Fruit fly (Drosophila melanogaster) whole organism, embryonic: ENCODE measurements around the gene CG17450.

Experiments
- BEAF-32 ChIP-seq: fragments of 200-800 bp; sonication (Bioruptor generic); optimal IDR thresholded peaks from 3 replicates; lab custom pipeline; 2017; ENCODE audit warnings: missing biosample characterization, missing genetic modification characterization, mild to moderate bottlenecking, moderate library complexity, missing genetic modification reagents
- CG10147 ChIP-seq: fragments of 200-800 bp; sonication (Bioruptor generic); optimal IDR thresholded peaks from 2 replicates; lab custom pipeline; 2019; ENCODE audit warnings: missing biosample characterization, mild to moderate bottlenecking, missing genetic modification characterization, moderate library complexity
- CG1024 ChIP-seq: fragments of 200-800 bp; sonication (Bioruptor generic); IDR thresholded peaks from 2 replicates; pipeline ENCODE4 v1.3.6; 2022; ENCODE audit warnings: missing biosample characterization, missing genetic modification characterization
- CG11504 ChIP-seq: fragments of 200-800 bp; sonication (Bioruptor generic); optimal IDR thresholded peaks from 3 replicates; lab custom pipeline; 2019; ENCODE audit warnings: missing biosample characterization, mild to moderate bottlenecking, missing genetic modification characterization, moderate library complexity
- CG11723 ChIP-seq: fragments of 200-800 bp; sonication (Bioruptor generic); optimal IDR thresholded peaks from 2 replicates; lab custom pipeline; 2017; ENCODE audit warnings: missing biosample characterization, mild to moderate bottlenecking, missing genetic modification characterization
- CG12391 ChIP-seq: fragments of 200-800 bp; sonication (Bioruptor generic); optimal IDR thresholded peaks from 3 replicates; lab custom pipeline; 2018; ENCODE audit warnings: missing biosample characterization, mild to moderate bottlenecking, missing genetic modification characterization, moderate library complexity
- CG13123 ChIP-seq: fragments of 200-800 bp; sonication (Bioruptor generic); optimal IDR thresholded peaks from 2 replicates; lab custom pipeline; 2016; ENCODE audit warnings: missing biosample characterization, missing genetic modification characterization
- CG14014 ChIP-seq: fragments of 200-800 bp; sonication (Bioruptor generic); IDR thresholded peaks from 2 replicates; pipeline ENCODE4 v1.3.6; 2022; ENCODE audit warnings: missing biosample characterization, missing genetic modification characterization
- CG14050 ChIP-seq: fragments of 200-800 bp; sonication (Bioruptor generic); IDR thresholded peaks from 3 replicates; pipeline ENCODE4 v1.3.6; 2022; ENCODE audit warnings: missing biosample characterization, missing genetic modification characterization
- CG14710 ChIP-seq: fragments of 200-800 bp; sonication (Bioruptor generic); optimal IDR thresholded peaks from 3 replicates; lab custom pipeline; 2019; ENCODE audit warnings: missing biosample characterization, mild to moderate bottlenecking, missing genetic modification characterization, moderate library complexity
- CG15696 ChIP-seq: fragments of 200-800 bp; sonication (Bioruptor generic); optimal IDR thresholded peaks from 2 replicates; lab custom pipeline; 2019; ENCODE audit warnings: missing biosample characterization, mild to moderate bottlenecking, missing genetic modification characterization, moderate library complexity
- CG1603 ChIP-seq: fragments of 200-800 bp; sonication (Bioruptor generic); optimal IDR thresholded peaks from 2 replicates; lab custom pipeline; 2019; ENCODE audit warnings: missing biosample characterization, mild to moderate bottlenecking, missing genetic modification characterization, moderate library complexity
- CG16813 ChIP-seq: fragments of 200-800 bp; sonication (Bioruptor generic); IDR thresholded peaks from 3 replicates; pipeline ENCODE4 v1.3.6; 2022; ENCODE audit warnings: missing biosample characterization, missing genetic modification characterization; ENCODE audit not compliant: partially characterized antibody
- CG16815 ChIP-seq: fragments of 200-800 bp; sonication (Bioruptor generic); optimal IDR thresholded peaks from 3 replicates; lab custom pipeline; 2017; ENCODE audit warnings: missing biosample characterization, mild to moderate bottlenecking, missing genetic modification characterization
- CG17361 ChIP-seq: fragments of 200-800 bp; sonication (Bioruptor generic); IDR thresholded peaks from 3 replicates; pipeline ENCODE4 v1.3.6; 2022; ENCODE audit warnings: missing biosample characterization, missing genetic modification characterization
- CG17802 ChIP-seq: fragments of 200-800 bp; sonication (Bioruptor generic); optimal IDR thresholded peaks from 2 replicates; lab custom pipeline; 2018; ENCODE audit warnings: missing biosample characterization, mild to moderate bottlenecking, missing genetic modification characterization, moderate library complexity
- CG2678 ChIP-seq: fragments of 200-800 bp; sonication (Bioruptor generic); optimal IDR thresholded peaks from 3 replicates; lab custom pipeline; 2019; ENCODE audit warnings: missing biosample characterization, mild to moderate bottlenecking, missing genetic modification characterization, moderate library complexity
- CG30020 ChIP-seq: fragments of 200-800 bp; optimal IDR thresholded peaks from 2 replicates; lab custom pipeline; 2019; ENCODE audit warnings: missing biosample characterization, mild to moderate bottlenecking, missing genetic modification characterization, moderate library complexity
- CG7357 ChIP-seq: fragments of 200-800 bp; sonication (Bioruptor generic); IDR thresholded peaks from 3 replicates; pipeline ENCODE4 v1.3.6; 2022; ENCODE audit warnings: missing biosample characterization, missing genetic modification characterization
- CG8765 ChIP-seq: fragments of 200-800 bp; sonication (Bioruptor generic); IDR thresholded peaks from 2 replicates; pipeline ENCODE4 v1.3.6; 2022; ENCODE audit warnings: missing biosample characterization, missing genetic modification characterization
- CG9437 ChIP-seq: fragments of 200-800 bp; sonication (Bioruptor generic); optimal IDR thresholded peaks from 2 replicates; lab custom pipeline; 2018; ENCODE audit warnings: missing biosample characterization, mild to moderate bottlenecking, missing genetic modification characterization
- CG9817 ChIP-seq: fragments of 200-800 bp; sonication (Bioruptor generic); optimal IDR thresholded peaks from 2 replicates; lab custom pipeline; 2018; ENCODE audit warnings: missing biosample characterization, mild to moderate bottlenecking, missing genetic modification characterization, moderate library complexity
- CoRest ChIP-seq: fragments of 200-800 bp; sonication (Bioruptor generic); optimal IDR thresholded peaks from 3 replicates; lab custom pipeline; 2018; ENCODE audit warnings: missing biosample characterization, mild to moderate bottlenecking, missing genetic modification characterization, moderate library complexity
- Dfd ChIP-seq, 2 experiments: fragments of >200 bp; optimal IDR thresholded peaks; 2 replicates each; lab custom pipeline; 2017; ENCODE audit warnings: missing biosample characterization in 2 of 2, missing genetic modification characterization in 2 of 2
- Dref ChIP-seq: fragments of 200-800 bp; sonication (Bioruptor generic); IDR thresholded peaks from 2 replicates; pipeline ENCODE4 v1.3.6; 2022; ENCODE audit warnings: missing biosample characterization, missing genetic modification characterization
- Eip74EF ChIP-seq, 2 experiments: fragments of 200-800 bp in 1 of 2; fragments of >200 bp in 1 of 2; sonication (Bioruptor generic) in 1 of 2; optimal IDR thresholded peaks; 2 replicates each; lab custom pipeline; 2017 to 2019; ENCODE audit warnings: missing biosample characterization in 2 of 2, missing genetic modification characterization in 2 of 2, mild to moderate bottlenecking in 1 of 2, moderate library complexity in 1 of 2
- HLH54F ChIP-seq: fragments of 200-800 bp; sonication (Bioruptor generic); optimal IDR thresholded peaks from 3 replicates; lab custom pipeline; 2016; ENCODE audit warnings: missing biosample characterization, missing genetic modification characterization
- Med ChIP-seq: fragments of 200-800 bp; sonication (Bioruptor generic); peaks from one replicate; lab custom pipeline; 2016; ENCODE audit warnings: missing biosample characterization, missing genetic modification characterization, mild to moderate bottlenecking, inconsistent platforms, moderate library complexity
- Oli ChIP-seq: fragments of 200-800 bp; sonication (Bioruptor generic); optimal IDR thresholded peaks from 2 replicates; lab custom pipeline; 2018; ENCODE audit warnings: missing biosample characterization, mild to moderate bottlenecking, missing genetic modification characterization, moderate library complexity
- Sry-δ ChIP-seq: fragments of 200-800 bp; sonication (Bioruptor generic); optimal IDR thresholded peaks from 2 replicates; lab custom pipeline; 2016; ENCODE audit warnings: missing biosample characterization, missing genetic modification characterization
- Usf ChIP-seq: fragments of 200-800 bp; sonication (Bioruptor generic); optimal IDR thresholded peaks from 2 replicates; lab custom pipeline; 2017; ENCODE audit warnings: missing genotype, missing biosample characterization, missing genetic modification characterization
- dmrt11E ChIP-seq: fragments of 200-800 bp; sonication (Bioruptor generic); optimal IDR thresholded peaks from 3 replicates; lab custom pipeline; 2018; ENCODE audit warnings: missing biosample characterization, mild to moderate bottlenecking, missing genetic modification characterization, moderate library complexity
- dysf ChIP-seq: fragments of 200-800 bp; sonication (Bioruptor generic); IDR thresholded peaks from 3 replicates; pipeline ENCODE4 v1.3.6; 2022; ENCODE audit warnings: missing biosample characterization, missing genetic modification characterization
- exex ChIP-seq: fragments of 200-800 bp; sonication (Bioruptor generic); optimal IDR thresholded peaks from 4 replicates; lab custom pipeline; 2018; ENCODE audit warnings: missing biosample characterization, mild to moderate bottlenecking, missing genetic modification characterization, moderate library complexity
- fd96Cb ChIP-seq: fragments of 200-800 bp; sonication (Bioruptor generic); optimal IDR thresholded peaks from 2 replicates; lab custom pipeline; 2018; ENCODE audit warnings: missing biosample characterization, mild to moderate bottlenecking, missing genetic modification characterization, moderate library complexity
- knrl ChIP-seq: fragments of 200-800 bp; sonication (Bioruptor generic); IDR thresholded peaks from 3 replicates; pipeline ENCODE4 v1.3.6; 2022; ENCODE audit warnings: missing biosample characterization, missing genetic modification characterization; ENCODE audit not compliant: partially characterized antibody
- lmd ChIP-seq: fragments of 200-800 bp; sonication (Bioruptor generic); IDR thresholded peaks from 2 replicates; pipeline ENCODE4 v1.3.6; 2022; ENCODE audit warnings: missing biosample characterization, missing genetic modification characterization
- lola ChIP-seq, 3 experiments: fragments of >200 bp in 2 of 3; fragments of 200-800 bp in 1 of 3; sonication (Bioruptor generic) in 1 of 3; optimal IDR thresholded peaks; 2 replicates each; lab custom pipeline; 2017 to 2019; ENCODE audit warnings: missing biosample characterization in 3 of 3, missing genetic modification characterization in 3 of 3, mild to moderate bottlenecking in 1 of 3, moderate library complexity in 1 of 3
- nau ChIP-seq: fragments of 200-800 bp; sonication (Bioruptor generic); optimal IDR thresholded peaks from 3 replicates; lab custom pipeline; 2017; ENCODE audit warnings: missing biosample characterization, mild to moderate bottlenecking, missing genetic modification characterization, missing genetic modification reagents
- nmo ChIP-seq: fragments of 200-800 bp; sonication (Bioruptor generic); optimal IDR thresholded peaks from 2 replicates; lab custom pipeline; 2018; ENCODE audit warnings: missing biosample characterization, mild to moderate bottlenecking, missing genetic modification characterization, moderate library complexity
- phol ChIP-seq: fragments of 200-800 bp; sonication (Bioruptor generic); optimal IDR thresholded peaks from 3 replicates; lab custom pipeline; 2018; ENCODE audit warnings: missing biosample characterization, mild to moderate bottlenecking, missing genetic modification characterization, moderate library complexity
- pzg ChIP-seq: fragments of 200-800 bp; sonication (Bioruptor generic); optimal IDR thresholded peaks from 3 replicates; lab custom pipeline; 2018; ENCODE audit warnings: missing biosample characterization, mild to moderate bottlenecking, missing genetic modification characterization, moderate library complexity
- row ChIP-seq: fragments of 200-800 bp; sonication (Bioruptor generic); IDR thresholded peaks from 3 replicates; pipeline ENCODE4 v1.3.6; 2022; ENCODE audit warnings: missing biosample characterization, missing genetic modification characterization
- schlank ChIP-seq: fragments of 200-800 bp; sonication (Bioruptor generic); optimal IDR thresholded peaks from 2 replicates; lab custom pipeline; 2018; ENCODE audit warnings: missing biosample characterization, mild to moderate bottlenecking, missing genetic modification characterization
- sens ChIP-seq: fragments of 200-800 bp; sonication (Bioruptor generic); peaks from one replicate; lab custom pipeline; 2016; ENCODE audit warnings: missing biosample characterization, missing genetic modification characterization
- so ChIP-seq: fragments of 200-800 bp; sonication (Bioruptor generic); IDR thresholded peaks from 3 replicates; pipeline ENCODE4 v1.3.6; 2022; ENCODE audit warnings: missing biosample characterization, missing genetic modification characterization
- ssp ChIP-seq: fragments of 200-800 bp; sonication (Bioruptor generic); IDR thresholded peaks from 2 replicates; pipeline ENCODE4 v1.3.6; 2022; ENCODE audit warnings: missing biosample characterization, missing genetic modification characterization
- zen ChIP-seq: fragments of 200-800 bp; sonication (Bioruptor generic); optimal IDR thresholded peaks from 3 replicates; lab custom pipeline; 2018; ENCODE audit warnings: missing biosample characterization, mild to moderate bottlenecking, missing genetic modification characterization, moderate library complexity

Gene CG17450

DNA sequence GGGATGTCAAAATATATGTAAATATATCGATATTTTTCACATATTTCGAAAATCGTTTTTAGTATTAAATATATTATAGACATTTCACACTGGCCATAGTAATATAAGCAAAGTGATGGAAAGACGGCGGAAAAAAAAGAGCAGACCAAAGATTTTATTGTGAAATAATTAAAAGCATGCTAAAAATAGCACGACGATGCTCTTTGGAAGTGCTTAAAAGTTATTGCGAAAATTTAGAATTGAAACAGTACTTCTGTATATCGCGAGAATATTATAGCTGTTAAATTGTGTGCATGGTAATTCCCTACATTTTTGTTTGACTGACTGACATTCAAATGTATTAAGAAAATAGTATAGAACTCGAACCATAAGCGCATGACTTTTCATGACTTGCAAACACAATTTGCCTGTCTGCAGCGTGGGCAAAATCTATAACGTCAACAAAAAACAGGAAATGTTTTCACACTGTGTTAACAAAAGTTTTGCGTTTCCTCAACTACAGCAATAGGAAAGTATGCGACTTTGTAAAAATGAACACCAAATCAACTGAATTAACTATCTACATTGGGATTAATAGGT lies 21.5 kb upstream of the CG17450 start:
- peak; percentile 18 for TF ChIP-seq phol
- no peak for TF ChIP-seq CG14050 (GFP tag; lab: Robert Waterston, UW)
- TF ChIP-seq CG17802 (tag; lab: Kevin White, UChicago), result peak; percentile 76
- peak; percentile 2 for TF ChIP-seq Oli
- no peak for TF ChIP-seq CG12391 (tag; lab: Kevin White, UChicago)
- TF ChIP-seq Eip74EF (GFP tag; optimal IDR thresholded peaks at IDR 0.05; lab: Kevin White, UChicago), result peak in 1 of 2 experiments; percentile 64
- peak; percentile 9 for TF ChIP-seq nmo (GFP tag; lab: Kevin White, UChicago)
- TF ChIP-seq CG11504, result no peak
- TF ChIP-seq Dref (GFP tag; lab: Robert Waterston, UW), result peak; percentile 54; the same call in 1 of the 2 replicates
- TF ChIP-seq CG1603 (tag; lab: Kevin White, UChicago), result peak; percentile 7
- TF ChIP-seq CG7357 (GFP tag; lab: Robert Waterston, UW), result peak; percentile 77
- TF ChIP-seq Med (GFP tag; lab: Kevin White, UChicago), result peak; percentile 26
- TF ChIP-seq CG14710 (tag; lab: Kevin White, UChicago), result peak; percentile 32
- no peak for TF ChIP-seq CG14014
- no peak for TF ChIP-seq HLH54F (GFP tag; lab: Kevin White, UChicago)
- TF ChIP-seq CG9437, result no peak
- peak in 1 of 3 experiments; percentile 72 for TF ChIP-seq lola (GFP tag; optimal IDR thresholded peaks at IDR 0.05; lab: Kevin White, UChicago)
- TF ChIP-seq knrl (GFP tag; lab: Robert Waterston, UW), result 0 out of 3 replicates have a peak, but pooled peaks have one; percentile 8
- TF ChIP-seq row (GFP tag; lab: Robert Waterston, UW), result peak; percentile 64; the same call in 2 of the 3 replicates
- TF ChIP-seq pzg (GFP tag; lab: Kevin White, UChicago), result peak; percentile 5
- TF ChIP-seq sens (GFP tag; lab: Kevin White, UChicago), result peak; percentile 56
- TF ChIP-seq CG8765 (GFP tag; lab: Robert Waterston, UW), result no peak
- TF ChIP-seq Sry-δ (GFP tag; lab: Kevin White, UChicago), result peak; percentile 48
- no peak for TF ChIP-seq CG16815 (GFP tag; lab: Kevin White, UChicago)
- TF ChIP-seq dysf (GFP tag; lab: Robert Waterston, UW), result peak; percentile 18; the same call in 1 of the 3 replicates
- TF ChIP-seq lmd (GFP tag; lab: Robert Waterston, UW), result 0 out of 2 replicates have a peak, but pooled peaks have one; percentile 8
- peak; percentile 29 for TF ChIP-seq CoRest (tag; lab: Kevin White, UChicago)
- peak; percentile 7 for TF ChIP-seq CG2678 (tag; lab: Kevin White, UChicago)
- no peak for TF ChIP-seq Usf (GFP tag; lab: Kevin White, UChicago)
- no peak for TF ChIP-seq CG13123 (GFP tag; lab: Kevin White, UChicago)
- no peak for TF ChIP-seq exex (tag; lab: Kevin White, UChicago)
- TF ChIP-seq nau, result no peak
- no peak for TF ChIP-seq CG10147
- peak in 1 of 2 experiments; percentile 32 for TF ChIP-seq Dfd (GFP tag; optimal IDR thresholded peaks at IDR 0.05; lab: Kevin White, UChicago)
- TF ChIP-seq ssp (GFP tag; lab: Robert Waterston, UW), result peak; percentile 93
- TF ChIP-seq CG9817 (tag; lab: Kevin White, UChicago), result peak; percentile 33
- no peak for TF ChIP-seq CG15696
- peak; percentile 70 for TF ChIP-seq CG1024 (GFP tag; lab: Robert Waterston, UW)
- peak; percentile 46; the same call in 2 of the 3 replicates for TF ChIP-seq CG16813 (GFP tag; lab: Robert Waterston, UW)
- peak; percentile 97 for TF ChIP-seq CG30020 (tag; lab: Kevin White, UChicago)
- no peak for TF ChIP-seq schlank
- no peak for TF ChIP-seq so (GFP tag; lab: Robert Waterston, UW)
- no peak for TF ChIP-seq fd96Cb (tag; lab: Kevin White, UChicago)
- TF ChIP-seq CG17361 (GFP tag; lab: Robert Waterston, UW), result peak; percentile 44; the same call in 1 of the 3 replicates
- peak; percentile 66 for TF ChIP-seq BEAF-32 (GFP tag; lab: Kevin White, UChicago)
- TF ChIP-seq zen (tag; lab: Kevin White, UChicago), result no peak
- peak; percentile 61 for TF ChIP-seq CG11723 (GFP tag; lab: Kevin White, UChicago)
- no peak for TF ChIP-seq dmrt11E
